Worm (Caenorhabditis elegans): Measurements from ENCODE around the gene F44E5.4.
A peak's percentile ranks its signal among the peaks of the same experiment; 100 is the strongest.

Gene F44E5.4

DNA sequence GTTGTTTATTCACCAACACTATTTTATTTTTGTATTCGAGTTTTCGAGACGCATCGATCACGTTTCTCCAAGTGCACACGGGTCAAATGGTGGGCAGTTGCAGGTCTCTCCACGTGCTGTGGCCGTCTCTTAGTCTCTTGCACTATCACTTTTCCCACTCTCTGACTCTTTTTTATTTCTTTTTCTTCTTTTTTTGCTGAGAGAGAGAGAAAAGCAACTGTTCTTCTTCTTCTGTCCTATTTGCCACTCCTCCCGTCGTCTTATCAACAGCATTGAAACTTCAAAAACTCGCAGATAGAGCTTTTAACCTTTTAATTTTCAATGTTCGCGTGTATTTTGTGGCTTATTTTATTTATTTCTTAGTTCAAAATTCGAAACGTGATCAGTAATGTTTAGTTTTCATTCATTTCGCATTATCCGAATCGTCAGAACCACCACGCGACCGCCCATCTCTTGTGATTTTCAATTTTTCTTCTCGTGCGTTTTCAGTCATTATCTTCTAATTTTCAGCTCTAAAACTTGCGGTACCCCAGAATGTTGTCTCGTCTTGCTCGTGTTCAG, 30.5 kb downstream of the F44E5.4 start, which contains the start of gene alh-8 (continued):
- TF ChIP-seq zfh-2 (GFP tag; conservative IDR thresholded peaks at IDR 0.05) (no peak), athp-1 (tag; optimal IDR thresholded peaks at IDR 0.05) (peak; percentile 5), snpc-4 (GFP tag; optimal IDR thresholded peaks at IDR 0.05) (no peak), snpc-4 (tag; optimal IDR thresholded peaks at IDR 0.05) (peak in 1 of 4 experiments; percentile 24), gei-17 (GFP tag; optimal IDR thresholded peaks at IDR 0.05) (peak; percentile 30), snpc-1.3 (tag; optimal IDR thresholded peaks at IDR 0.05; ENCODE audit: insufficient read depth) (no peak), ztf-3 (GFP tag; optimal IDR thresholded peaks at IDR 0.05) (no peak), madf-8 (GFP tag; conservative IDR thresholded peaks at IDR 0.05) (no peak), F23B12.7 (tag; optimal IDR thresholded peaks at IDR 0.05; ENCODE audit: insufficient read depth) (no peak), atf-7 (tag; optimal IDR thresholded peaks at IDR 0.05) (peak; percentile 61), nhr-80 (tag; optimal IDR thresholded peaks at IDR 0.05) (peak; percentile 88), pbrm-1 (GFP tag; IDR thresholded peaks at IDR 0.05) (0 out of 2 replicates have a peak, but pooled peaks have one; percentile 9), nhr-27 (tag; optimal IDR thresholded peaks at IDR 0.05) (no peak), lin-35 (GFP tag; optimal IDR thresholded peaks at IDR 0.05) (no peak), die-1 (tag; optimal IDR thresholded peaks at IDR 0.05) (peak; percentile 42), efl-1 (GFP tag; optimal IDR thresholded peaks at IDR 0.05) (no peak), ceh-91 (GFP tag; IDR thresholded peaks at IDR 0.05) (no peak), Y56A3A.18 (GFP tag; IDR thresholded peaks at IDR 0.05) (no peak), C06A6.2 (GFP tag; conservative IDR thresholded peaks at IDR 0.05) (no peak), D2030.7 (GFP tag; IDR thresholded peaks at IDR 0.05) (0 out of 2 replicates have a peak, but pooled peaks have one; percentile 14), nfya-1 (tag; optimal IDR thresholded peaks at IDR 0.05; ENCODE audit: borderline replicate concordance, insufficient read depth) (no peak), hmg-1.2 (GFP tag; IDR thresholded peaks at IDR 0.05) (peak; percentile 33; the same call in 1 of the 2 replicates), attf-6 (GFP tag; IDR thresholded peaks at IDR 0.05) (no peak), lsl-1 (GFP tag; optimal IDR thresholded peaks at IDR 0.05) (no peak), pha-4 (tag; optimal IDR thresholded peaks at IDR 0.05) (no peak), attf-3 (GFP tag; conservative IDR thresholded peaks at IDR 0.05) (0 out of 2 replicates have a peak, but pooled peaks have one; percentile 20), F57C9.4 (tag; optimal IDR thresholded peaks at IDR 0.05) (no peak), somi-1 (GFP tag; optimal IDR thresholded peaks at IDR 0.05) (peak; percentile 68), unc-130 (GFP tag; optimal IDR thresholded peaks at IDR 0.05) (no peak), madf-6 (GFP tag; IDR thresholded peaks at IDR 0.05) (no peak; the same call in 1 of the 2 replicates), dox-1 (GFP tag; IDR thresholded peaks at IDR 0.05) (0 out of 2 replicates have a peak, but pooled peaks have one; percentile 25), lin-26 (GFP tag; IDR thresholded peaks at IDR 0.05) (0 out of 2 replicates have a peak, but pooled peaks have one; percentile 40), madf-10 (tag; optimal IDR thresholded peaks at IDR 0.05) (peak; percentile 22), ZK185.1 (tag; optimal IDR thresholded peaks at IDR 0.05; ENCODE audit: poor library complexity, severe bottlenecking) (peak; percentile 40), aptf-2 (GFP tag; conservative IDR thresholded peaks at IDR 0.05) (no peak), sea-2 (GFP tag; IDR thresholded peaks at IDR 0.05) (no peak), repo-1 (tag; optimal IDR thresholded peaks at IDR 0.05) (no peak), Y95B8A.8 (GFP tag; IDR thresholded peaks at IDR 0.05) (0 out of 2 replicates have a peak, but pooled peaks have one; percentile 43), let-526 (GFP tag; IDR thresholded peaks at IDR 0.05) (no peak), Y67H2A.10 (GFP tag; conservative IDR thresholded peaks at IDR 0.05) (no peak), snpc-1.1 (tag; optimal IDR thresholded peaks at IDR 0.05; ENCODE audit: insufficient read depth) (no peak), ztf-26 (tag; optimal IDR thresholded peaks at IDR 0.05) (peak; percentile 40), T07F8.4 (tag; optimal IDR thresholded peaks at IDR 0.05) (no peak), snpc-3.4 (tag; optimal IDR thresholded peaks at IDR 0.05) (peak; percentile 3), C17E4.6 (GFP tag; IDR thresholded peaks at IDR 0.05) (no peak), Y53F4B.3 (GFP tag; IDR thresholded peaks at IDR 0.05) (no peak), F10E7.11 (tag; optimal IDR thresholded peaks at IDR 0.05) (peak; percentile 51)

Data from whole organism, young adult.